Fruit fly (Drosophila melanogaster): ENCODE results near the gene CG17300.

The CG17300 gene

dm6 chr3L:13118983-13119382 is 31.9 kb upstream of the CG17300 start:
- TF ChIP-seq Ets98B (GFP tag; IDR thresholded peaks at IDR 0.05) (no peak), CG34367 (tag; optimal IDR thresholded peaks at IDR 0.05) (no peak), CG14655 (GFP tag; optimal IDR thresholded peaks at IDR 0.05) (no peak), CG13204 (GFP tag; optimal IDR thresholded peaks at IDR 0.05) (no peak), CG4496 (GFP tag; IDR thresholded peaks at IDR 0.05) (no peak), Pif1B (GFP tag; optimal IDR thresholded peaks at IDR 0.05) (no peak), CG10348 (GFP tag; IDR thresholded peaks at IDR 0.05) (no peak), rn (GFP tag; IDR thresholded peaks at IDR 0.05) (no peak), CG15710 (tag; optimal IDR thresholded peaks at IDR 0.05) (no peak), CG32121 (GFP tag; IDR thresholded peaks at IDR 0.05) (no peak), Pif1A (GFP tag; optimal IDR thresholded peaks at IDR 0.05) (no peak), D1 (tag; optimal IDR thresholded peaks at IDR 0.05) (no peak), CG9948 (tag; optimal IDR thresholded peaks at IDR 0.05) (no peak), fd96Ca (GFP tag; IDR thresholded peaks at IDR 0.05) (no peak)

dm6 chr3L:13115102-13115501 is 28.0 kb upstream of the CG17300 start:
- TF ChIP-seq Pif1A (GFP tag; optimal IDR thresholded peaks at IDR 0.05) (no peak), CG4496 (GFP tag; IDR thresholded peaks at IDR 0.05) (no peak), fd96Ca (GFP tag; IDR thresholded peaks at IDR 0.05) (no peak), CG14655 (GFP tag; optimal IDR thresholded peaks at IDR 0.05) (no peak), CG32121 (GFP tag; IDR thresholded peaks at IDR 0.05) (no peak), CG10348 (GFP tag; IDR thresholded peaks at IDR 0.05) (no peak), D1 (tag; optimal IDR thresholded peaks at IDR 0.05) (no peak), EcR (GFP tag; optimal IDR thresholded peaks at IDR 0.05) (no peak), Snoo (tag; optimal IDR thresholded peaks at IDR 0.05) (no peak), CG34367 (tag; optimal IDR thresholded peaks at IDR 0.05) (no peak), CG8159 (tag; optimal IDR thresholded peaks at IDR 0.05) (no peak), CG12605 (GFP tag; IDR thresholded peaks at IDR 0.05) (no peak), Ets98B (GFP tag; IDR thresholded peaks at IDR 0.05) (no peak), CG9948 (tag; optimal IDR thresholded peaks at IDR 0.05) (no peak), rn (GFP tag; IDR thresholded peaks at IDR 0.05) (no peak), gl (tag; optimal IDR thresholded peaks at IDR 0.05) (no peak), Pif1B (GFP tag; optimal IDR thresholded peaks at IDR 0.05) (no peak)

- TF ChIP-seq CG13204 (GFP tag; optimal IDR thresholded peaks at IDR 0.05) (peak; percentile 98), D1 (tag; optimal IDR thresholded peaks at IDR 0.05) (no peak), CG4496 (GFP tag; IDR thresholded peaks at IDR 0.05) (peak; percentile 70; the same call in 2 of the 3 replicates), Snoo (tag; optimal IDR thresholded peaks at IDR 0.05) (no peak), Pif1A (GFP tag; optimal IDR thresholded peaks at IDR 0.05) (peak; percentile 29), CG12605 (GFP tag; IDR thresholded peaks at IDR 0.05) (peak; percentile 51; the same call in 1 of the 2 replicates), Pif1B (GFP tag; optimal IDR thresholded peaks at IDR 0.05) (peak; percentile 24), CG10348 (GFP tag; IDR thresholded peaks at IDR 0.05) (no peak), Ets98B (GFP tag; IDR thresholded peaks at IDR 0.05) (peak; percentile 50; the same call in 1 of the 2 replicates), rn (GFP tag; IDR thresholded peaks at IDR 0.05) (no peak), CG32121 (GFP tag; IDR thresholded peaks at IDR 0.05) (no peak), CG9948 (tag; optimal IDR thresholded peaks at IDR 0.05) (no peak), CG15710 (tag; optimal IDR thresholded peaks at IDR 0.05) (no peak), EcR (GFP tag; optimal IDR thresholded peaks at IDR 0.05) (peak; percentile 74), CG8159 (tag; optimal IDR thresholded peaks at IDR 0.05) (peak; percentile 8), CG14655 (GFP tag; optimal IDR thresholded peaks at IDR 0.05) (no peak), CG8301 (tag; optimal IDR thresholded peaks at IDR 0.05) (no peak), fd96Ca (GFP tag; IDR thresholded peaks at IDR 0.05) (peak; percentile 43; the same call in 2 of the 3 replicates), gl (tag; optimal IDR thresholded peaks at IDR 0.05) (peak; percentile 16), CG17806 (tag; optimal IDR thresholded peaks at IDR 0.05) (no peak), CG34367 (tag; optimal IDR thresholded peaks at IDR 0.05) (no peak)
These were observed 26.9 kb upstream of the CG17300 start, which contains the start of gene trn for dm6 chr3L:13113970-13114392. Gene trn (plus strand): TSS chr3L:13114271.

dm6 chr3L:13111422-13111821 is 24.3 kb upstream of the CG17300 start:
- TF ChIP-seq CG12605 (GFP tag; IDR thresholded peaks at IDR 0.05) (no peak), CG4496 (GFP tag; IDR thresholded peaks at IDR 0.05) (no peak), Pif1A (GFP tag; optimal IDR thresholded peaks at IDR 0.05) (no peak), EcR (GFP tag; optimal IDR thresholded peaks at IDR 0.05) (no peak), Pif1B (GFP tag; optimal IDR thresholded peaks at IDR 0.05) (no peak), CG13204 (GFP tag; optimal IDR thresholded peaks at IDR 0.05) (no peak), CG14655 (GFP tag; optimal IDR thresholded peaks at IDR 0.05) (no peak), CG15710 (tag; optimal IDR thresholded peaks at IDR 0.05) (no peak), CG32121 (GFP tag; IDR thresholded peaks at IDR 0.05) (no peak), gl (tag; optimal IDR thresholded peaks at IDR 0.05) (no peak), Snoo (tag; optimal IDR thresholded peaks at IDR 0.05) (no peak), CG8159 (tag; optimal IDR thresholded peaks at IDR 0.05) (no peak)

- TF ChIP-seq rn (GFP tag; IDR thresholded peaks at IDR 0.05) (no peak), Snoo (tag; optimal IDR thresholded peaks at IDR 0.05) (no peak), fd96Ca (GFP tag; IDR thresholded peaks at IDR 0.05) (no peak; the same call in 2 of the 3 replicates), CG12605 (GFP tag; IDR thresholded peaks at IDR 0.05) (no peak), CG32121 (GFP tag; IDR thresholded peaks at IDR 0.05) (peak; percentile 38; the same call in 1 of the 2 replicates), CG17806 (tag; optimal IDR thresholded peaks at IDR 0.05) (peak; percentile 73), Ets98B (GFP tag; IDR thresholded peaks at IDR 0.05) (no peak), CG8159 (tag; optimal IDR thresholded peaks at IDR 0.05) (peak; percentile 82), gl (tag; optimal IDR thresholded peaks at IDR 0.05) (peak; percentile 32), CG4496 (GFP tag; IDR thresholded peaks at IDR 0.05) (peak; percentile 55; the same call in 1 of the 3 replicates), CG15710 (tag; optimal IDR thresholded peaks at IDR 0.05) (peak; percentile 75), CG8301 (tag; optimal IDR thresholded peaks at IDR 0.05) (peak; percentile 60), CG14655 (GFP tag; optimal IDR thresholded peaks at IDR 0.05) (peak; percentile 81), EcR (GFP tag; optimal IDR thresholded peaks at IDR 0.05) (no peak), CG9948 (tag; optimal IDR thresholded peaks at IDR 0.05) (peak; percentile 81), CG13204 (GFP tag; optimal IDR thresholded peaks at IDR 0.05) (peak; percentile 4), Pif1A (GFP tag; optimal IDR thresholded peaks at IDR 0.05) (peak; percentile 46), CG34367 (tag; optimal IDR thresholded peaks at IDR 0.05) (peak; percentile 75), CG10348 (GFP tag; IDR thresholded peaks at IDR 0.05) (no peak), Pif1B (GFP tag; optimal IDR thresholded peaks at IDR 0.05) (peak; percentile 52), D1 (tag; optimal IDR thresholded peaks at IDR 0.05) (peak; percentile 82)
These were observed 22.3 kb upstream of the CG17300 start for dm6 chr3L:13109362-13109761.

All from whole organism, pupa.